Worm (Caenorhabditis elegans): ENCODE measurements around the gene pcp-5.
A peak's percentile ranks its signal among the peaks of the same experiment; 100 is the strongest.

Gene pcp-5

DNA sequence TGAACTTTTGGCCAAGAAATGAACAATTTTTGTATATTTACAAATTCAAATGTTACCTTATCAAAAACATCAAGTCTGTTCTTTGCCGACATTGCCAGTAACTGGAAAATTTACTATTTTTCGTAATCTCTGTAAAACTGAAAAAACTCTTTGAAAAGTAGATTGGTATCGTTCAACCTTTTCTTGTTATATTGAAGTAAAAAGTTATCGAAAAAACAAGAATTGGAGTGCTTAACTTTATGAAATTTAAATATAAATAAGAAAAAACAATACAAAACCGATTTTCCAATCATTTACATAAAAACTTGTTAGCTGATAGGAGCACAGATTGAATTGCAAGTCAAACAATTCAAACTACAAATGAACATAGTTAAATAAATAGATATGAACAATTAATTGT, 22.6 kb downstream of the pcp-5 start, which contains the start of gene ZK688.11:
ZK688.11 (minus strand) TSS at position 101 of the 400 bp plus-strand sequence.
- TF ChIP-seq cnd-1 (tag; optimal IDR thresholded peaks at IDR 0.05), result no peak
- TF ChIP-seq lin-32 (GFP tag; optimal IDR thresholded peaks at IDR 0.05), result no peak
- TF ChIP-seq lin-13 (tag; optimal IDR thresholded peaks at IDR 0.05), result no peak
- TF ChIP-seq flh-1 (GFP tag; optimal IDR thresholded peaks at IDR 0.05), result no peak
- no peak for TF ChIP-seq unc-62 (GFP tag; optimal IDR thresholded peaks at IDR 0.05)
- no peak for TF ChIP-seq snpc-4 (tag; optimal IDR thresholded peaks at IDR 0.05)
- no peak for TF ChIP-seq elt-1 (tag; optimal IDR thresholded peaks at IDR 0.05; ENCODE audit: borderline replicate concordance, insufficient read depth)
- TF ChIP-seq mab-5 (tag; optimal IDR thresholded peaks at IDR 0.05), result no peak
- TF ChIP-seq nhr-76 (tag; optimal IDR thresholded peaks at IDR 0.05), result no peak
- TF ChIP-seq unc-39 (tag; optimal IDR thresholded peaks at IDR 0.05), result no peak
- no peak for TF ChIP-seq ceh-83 (GFP tag; optimal IDR thresholded peaks at IDR 0.05)
- TF ChIP-seq mls-2 (tag; optimal IDR thresholded peaks at IDR 0.05), result no peak
- no peak for TF ChIP-seq tbx-8 (GFP tag; optimal IDR thresholded peaks at IDR 0.05)
- no peak for TF ChIP-seq sptf-1 (tag; optimal IDR thresholded peaks at IDR 0.05)
- TF ChIP-seq ham-2 (GFP tag; optimal IDR thresholded peaks at IDR 0.05), result no peak
- TF ChIP-seq elt-3 (tag; optimal IDR thresholded peaks at IDR 0.05), result no peak
- TF ChIP-seq zip-8 (tag; optimal IDR thresholded peaks at IDR 0.05), result no peak
- TF ChIP-seq ztf-11 (tag; optimal IDR thresholded peaks at IDR 0.05), result no peak
- TF ChIP-seq blmp-1 (tag; optimal IDR thresholded peaks at IDR 0.05), result no peak
- TF ChIP-seq nhr-12 (tag; optimal IDR thresholded peaks at IDR 0.05), result no peak

ce11 chrIII:7882900-7883299, 24.5 kb downstream of the pcp-5 start, which contains the start of gene ZK688.9:
Gene ZK688.9, minus strand, starts transcription at chrIII:7883000.
- no peak for TF ChIP-seq lin-13 (tag; optimal IDR thresholded peaks at IDR 0.05)
- no peak for TF ChIP-seq tbx-8 (GFP tag; optimal IDR thresholded peaks at IDR 0.05)
- TF ChIP-seq pha-4 (tag; optimal IDR thresholded peaks at IDR 0.05), result no peak
- no peak for TF ChIP-seq nhr-76 (tag; optimal IDR thresholded peaks at IDR 0.05)
- no peak for TF ChIP-seq snpc-4 (tag; optimal IDR thresholded peaks at IDR 0.05)
- no peak for TF ChIP-seq ces-1 (GFP tag; optimal IDR thresholded peaks at IDR 0.05)
- TF ChIP-seq ceh-39 (tag; optimal IDR thresholded peaks at IDR 0.05), result no peak
- TF ChIP-seq ceh-43 (GFP tag; optimal IDR thresholded peaks at IDR 0.05), result no peak
- no peak for TF ChIP-seq mep-1 (tag; optimal IDR thresholded peaks at IDR 0.05)
- no peak for TF ChIP-seq elt-1 (tag; optimal IDR thresholded peaks at IDR 0.05; ENCODE audit: borderline replicate concordance, insufficient read depth)

DNA sequence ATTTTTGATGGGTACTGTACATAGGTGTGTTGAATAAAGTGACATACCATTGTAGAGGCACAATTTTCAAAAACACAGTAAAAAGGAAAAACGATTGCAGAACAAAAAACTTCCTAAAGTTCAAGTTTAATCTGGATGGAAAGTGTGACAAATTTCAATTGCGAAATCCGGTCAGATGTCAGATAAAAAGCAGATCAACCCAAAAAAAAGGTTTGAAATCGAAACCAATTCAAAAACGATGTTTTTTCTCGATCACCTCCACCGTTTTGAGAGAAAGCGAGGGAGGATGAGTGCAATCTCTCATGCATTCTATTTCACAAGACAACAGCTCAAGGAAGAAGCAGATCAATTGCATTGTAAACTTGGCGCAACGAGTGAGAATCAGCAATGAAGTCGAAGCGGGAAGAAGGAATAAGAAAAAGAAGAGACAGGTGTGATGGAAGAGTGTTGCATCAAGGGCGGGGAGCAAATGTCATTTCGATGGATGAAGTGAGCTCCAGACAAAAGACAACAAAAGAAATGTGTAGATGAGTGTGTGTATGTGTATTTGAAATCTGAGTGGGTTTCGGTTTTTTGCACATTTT, 27.2 kb downstream of the pcp-5 start:
- TF ChIP-seq hlh-1 (tag; optimal IDR thresholded peaks at IDR 0.05) (peak; percentile 75), ceh-43 (GFP tag; optimal IDR thresholded peaks at IDR 0.05) (no peak), unc-62 (GFP tag; optimal IDR thresholded peaks at IDR 0.05) (peak; percentile 46), unc-120 (tag; optimal IDR thresholded peaks at IDR 0.05; ENCODE audit: poor library complexity, severe bottlenecking) (peak; percentile 57)

- TF ChIP-seq mab-5 (tag; optimal IDR thresholded peaks at IDR 0.05) (no peak), hlh-1 (tag; optimal IDR thresholded peaks at IDR 0.05) (no peak), lsy-2 (tag; optimal IDR thresholded peaks at IDR 0.05) (no peak), ham-2 (GFP tag; optimal IDR thresholded peaks at IDR 0.05) (no peak), nhr-28 (tag; optimal IDR thresholded peaks at IDR 0.05) (no peak), elt-3 (tag; optimal IDR thresholded peaks at IDR 0.05) (no peak), unc-39 (tag; optimal IDR thresholded peaks at IDR 0.05) (no peak), bed-3 (GFP tag; optimal IDR thresholded peaks at IDR 0.05) (no peak), sptf-1 (tag; optimal IDR thresholded peaks at IDR 0.05) (no peak), flh-1 (GFP tag; optimal IDR thresholded peaks at IDR 0.05) (no peak), drap-1 (GFP tag; optimal IDR thresholded peaks at IDR 0.05) (no peak), zip-8 (tag; optimal IDR thresholded peaks at IDR 0.05) (no peak), ztf-11 (tag; optimal IDR thresholded peaks at IDR 0.05) (no peak), nhr-237 (tag; optimal IDR thresholded peaks at IDR 0.05) (no peak), cnd-1 (tag; optimal IDR thresholded peaks at IDR 0.05) (no peak), pha-4 (tag; optimal IDR thresholded peaks at IDR 0.05) (no peak), nhr-2 (tag; optimal IDR thresholded peaks at IDR 0.05) (no peak)
Observed at ce11 chrIII:7878852-7879329, 28.5 kb downstream of the pcp-5 start, which contains the start of gene sup-18. Gene sup-18, minus strand, starts transcription at chrIII:7878902.
